Fruit fly (Drosophila melanogaster) whole organism, embryonic: Measurements from ENCODE around the gene CG43121.

ENCODE experiments used
- Blimp-1 ChIP-seq: fragments of 200-800 bp; sonication (Bioruptor generic); optimal IDR thresholded peaks from 3 replicates; lab custom pipeline; 2018; ENCODE audit warnings: missing biosample characterization, missing genetic modification characterization, mild to moderate bottlenecking, moderate library complexity, missing genetic modification reagents
- CG10366 ChIP-seq: fragments of 200-800 bp; sonication (Bioruptor generic); IDR thresholded peaks from 2 replicates; pipeline ENCODE4 v1.3.6; 2022; ENCODE audit warnings: missing biosample characterization, missing genetic modification characterization
- CG11398 ChIP-seq: fragments of 200-800 bp; sonication (Bioruptor generic); optimal IDR thresholded peaks from 2 replicates; lab custom pipeline; 2016; ENCODE audit warnings: missing biosample characterization, missing genetic modification characterization
- CG8944 ChIP-seq: fragments of 200-800 bp; sonication (Bioruptor generic); optimal IDR thresholded peaks from 3 replicates; lab custom pipeline; 2016; ENCODE audit warnings: missing biosample characterization, missing genetic modification characterization
- D19B ChIP-seq: fragments of 200-800 bp; sonication (Bioruptor generic); optimal IDR thresholded peaks from 2 replicates; lab custom pipeline; 2017; ENCODE audit warnings: missing biosample characterization, mild to moderate bottlenecking, missing genetic modification characterization
- Dbx ChIP-seq: fragments of 200-800 bp; sonication (Bioruptor generic); IDR thresholded peaks from 3 replicates; pipeline ENCODE4 v1.3.6; 2022; ENCODE audit warnings: missing biosample characterization, missing genetic modification characterization
- Eip74EF ChIP-seq, 2 experiments: fragments of 200-800 bp in 1 of 2; fragments of >200 bp in 1 of 2; sonication (Bioruptor generic) in 1 of 2; optimal IDR thresholded peaks; 2 replicates each; lab custom pipeline; 2017 to 2019; ENCODE audit warnings: missing biosample characterization in 2 of 2, missing genetic modification characterization in 2 of 2, mild to moderate bottlenecking in 1 of 2, moderate library complexity in 1 of 2
- Nf-YC ChIP-seq: fragments of 200-800 bp; optimal IDR thresholded peaks from 3 replicates; lab custom pipeline; 2019; ENCODE audit warnings: missing biosample characterization, mild to moderate bottlenecking, missing genetic modification characterization, moderate library complexity
- dati ChIP-seq: fragments of 200-800 bp; sonication (Bioruptor generic); IDR thresholded peaks from 2 replicates; pipeline ENCODE4 v1.3.6; 2022; ENCODE audit warnings: missing biosample characterization, missing genetic modification characterization
- lola ChIP-seq, 3 experiments: fragments of >200 bp in 2 of 3; fragments of 200-800 bp in 1 of 3; sonication (Bioruptor generic) in 1 of 3; optimal IDR thresholded peaks; 2 replicates each; lab custom pipeline; 2017 to 2019; ENCODE audit warnings: missing biosample characterization in 3 of 3, missing genetic modification characterization in 3 of 3, mild to moderate bottlenecking in 1 of 3, moderate library complexity in 1 of 3
- oc ChIP-seq: fragments of 200-800 bp; sonication (Bioruptor generic); optimal IDR thresholded peaks from 2 replicates; lab custom pipeline; 2018; ENCODE audit warnings: missing biosample characterization, mild to moderate bottlenecking, missing genetic modification characterization, moderate library complexity
- usp ChIP-seq: fragments of >200 bp; optimal IDR thresholded peaks from 2 replicates; lab custom pipeline; 2017; ENCODE audit warnings: missing biosample characterization, missing genetic modification characterization
- zfh2 ChIP-seq: fragments of 200-800 bp; sonication (Bioruptor generic); optimal IDR thresholded peaks from 2 replicates; lab custom pipeline; 2016; ENCODE audit warnings: missing biosample characterization, missing genetic modification characterization

dm6 chr3L:14712799-14713198, 40.6 kb upstream of the CG43121 start:
- TF ChIP-seq CG11398 (GFP tag; lab: Kevin White, UChicago) (no peak), oc (tag; lab: Kevin White, UChicago) (no peak), Nf-YC (tag; lab: Kevin White, UChicago) (no peak), usp (GFP tag; lab: Kevin White, UChicago) (no peak), dati (GFP tag; lab: Robert Waterston, UW) (no peak), lola (GFP tag; optimal IDR thresholded peaks at IDR 0.05; lab: Kevin White, UChicago) (no peak), CG10366 (no peak), D19B (GFP tag; lab: Kevin White, UChicago) (no peak), CG8944 (GFP tag; lab: Kevin White, UChicago) (no peak), zfh2 (GFP tag; lab: Kevin White, UChicago) (no peak), Blimp-1 (GFP tag; lab: Kevin White, UChicago) (no peak), Eip74EF (GFP tag; optimal IDR thresholded peaks at IDR 0.05; lab: Kevin White, UChicago) (no peak), Dbx (GFP tag; lab: Robert Waterston, UW) (no peak)
